Worm (Caenorhabditis elegans): ENCODE data around the gene lrpc-1.

ce11 chrV:5653990-5654499 is 41.0 kb upstream of the lrpc-1 start, which contains the start of gene hex-2:
- TF ChIP-seq ceh-31 (tag; optimal IDR thresholded peaks at IDR 0.05) = no peak
- no peak for TF ChIP-seq ref-2 (tag; optimal IDR thresholded peaks at IDR 0.05)
- TF ChIP-seq pha-4 (tag; optimal IDR thresholded peaks at IDR 0.05) = no peak
- TF ChIP-seq sdc-2 (tag; optimal IDR thresholded peaks at IDR 0.05) = no peak
- no peak for TF ChIP-seq nhr-11 (tag; optimal IDR thresholded peaks at IDR 0.05)
- TF ChIP-seq ama-1 (optimal IDR thresholded peaks at IDR 0.05) = no peak
- peak; percentile 17 for TF ChIP-seq elt-2 (tag; optimal IDR thresholded peaks at IDR 0.05)
- no peak for TF ChIP-seq tbx-2 (tag; optimal IDR thresholded peaks at IDR 0.05)
